Worm (Caenorhabditis elegans) whole organism, L4 larva: Measurements from ENCODE around the gene Y38E10A.22.

Experiments used
- fkh-10 ChIP-seq: fragments of 150-350 bp; optimal IDR thresholded peaks from 2 replicates; lab custom pipeline; 2014; ENCODE audit warnings: missing biosample characterization, missing genetic modification reagents, missing genetic modification characterization
- lin-13 ChIP-seq: fragments of 150-350 bp; optimal IDR thresholded peaks from 2 replicates; lab custom pipeline; 2014; ENCODE audit warnings: missing biosample characterization, missing genetic modification reagents, missing genetic modification characterization

- no peak for TF ChIP-seq lin-13
- no peak for TF ChIP-seq fkh-10
These were observed 20.0 kb downstream of the Y38E10A.22 start for ce11 chrII:12657620-12658019.
